Worm (Caenorhabditis elegans) whole organism, L3 larva: ENCODE measurements around the gene nspf-3.
"Not testable (repeated sequence)": the region's sequence is repeated elsewhere in the genome, so short reads cannot be mapped to it uniquely, and the experiment has no call there.

Source experiments
- R02D3.7 ChIP-seq: fragments of 150-350 bp; optimal IDR thresholded peaks from 2 replicates; lab custom pipeline; 2014; ENCODE audit warnings: missing biosample characterization, missing genetic modification characterization
- ZK546.5 ChIP-seq: sonication (generic microtip); optimal IDR thresholded peaks from 2 replicates; lab custom pipeline; 2017; ENCODE audit warnings: missing biosample characterization, missing genetic modification characterization
- aly-2 ChIP-seq: fragments of 150-350 bp; optimal IDR thresholded peaks from 2 replicates; lab custom pipeline; 2014; ENCODE audit warnings: missing biosample characterization, missing genetic modification characterization
- ama-1 ChIP-seq: fragments of 150-350 bp; optimal IDR thresholded peaks from 2 replicates; lab custom pipeline; 2018
- elt-2 ChIP-seq: sonication (generic microtip); optimal IDR thresholded peaks from 2 replicates; lab custom pipeline; 2016; ENCODE audit warnings: missing genetic modification reagents, mild to moderate bottlenecking, missing genetic modification characterization, missing compliant biosample characterization
- elt-3 ChIP-seq, 3 experiments: fragments of 150-350 bp in 1 of 3; sonication (generic microtip) in 2 of 3; optimal IDR thresholded peaks; 2 replicates in 2 of 3; 4 replicates in 1 of 3; lab custom pipeline; 2014 to 2017; ENCODE audit warnings: missing biosample characterization in 3 of 3, missing genetic modification characterization in 3 of 3
- mml-1 ChIP-seq: fragments of 150-350 bp; sonication (generic microtip); optimal IDR thresholded peaks from 3 replicates; lab custom pipeline; 2014; ENCODE audit warnings: missing biosample characterization, missing genetic modification characterization
- nhr-11 ChIP-seq: fragments of 150-350 bp; optimal IDR thresholded peaks from 2 replicates; lab custom pipeline; 2014; ENCODE audit warnings: missing biosample characterization, missing genetic modification characterization
- nhr-237 ChIP-seq: fragments of 150-350 bp; optimal IDR thresholded peaks from 2 replicates; lab custom pipeline; 2014; ENCODE audit warnings: missing biosample characterization, missing genetic modification characterization
- nhr-25 ChIP-seq: sonication (generic microtip); optimal IDR thresholded peaks from 2 replicates; lab custom pipeline; 2017; ENCODE audit warnings: missing biosample characterization, missing genetic modification characterization
- pqm-1 ChIP-seq: fragments of 150-350 bp; optimal IDR thresholded peaks from 2 replicates; lab custom pipeline; 2017; ENCODE audit warnings: missing biosample characterization, missing genetic modification characterization, inconsistent platforms
- snpc-4 ChIP-seq: fragments of 150-350 bp; optimal IDR thresholded peaks from 2 replicates; lab custom pipeline; 2014; ENCODE audit warnings: missing biosample characterization, missing genetic modification characterization
- unc-39 ChIP-seq: sonication (generic microtip); optimal IDR thresholded peaks from 4 replicates; lab custom pipeline; 2017; ENCODE audit warnings: missing biosample characterization, missing genetic modification characterization
- ztf-11 ChIP-seq: fragments of 150-350 bp; optimal IDR thresholded peaks from 2 replicates; lab custom pipeline; 2014; ENCODE audit warnings: missing biosample characterization, missing genetic modification characterization

DNA sequence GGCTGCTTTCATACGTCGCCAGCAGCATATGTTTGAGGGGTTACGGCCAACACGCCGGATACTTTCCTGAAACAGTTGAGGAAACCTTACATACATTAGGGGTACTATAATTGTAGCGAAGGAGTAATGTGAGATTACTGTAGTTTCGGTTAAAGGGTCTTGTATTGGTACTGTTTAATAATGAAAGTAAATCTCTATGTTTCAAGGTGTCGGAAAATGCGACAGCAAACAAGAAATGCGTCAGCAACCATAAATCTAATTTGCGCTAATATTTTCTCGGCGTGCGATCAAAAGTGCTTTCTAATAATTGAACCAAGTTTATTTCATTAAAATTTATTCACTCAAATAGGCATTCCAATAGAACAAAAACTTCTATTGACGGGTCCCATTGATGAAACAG, 17.7 kb downstream of the nspf-3 start, which contains the start of gene sri-57:
- not testable (repeated sequence) for TF ChIP-seq elt-2 (tag; lab: Kevin White, UChicago); ama-1 (lab: Kevin White, UChicago); pqm-1 (tag; lab: Kevin White, UChicago); ztf-11; R02D3.7 (tag; lab: Kevin White, UChicago); elt-3 (tag; optimal IDR thresholded peaks at IDR 0.05; lab: Kevin White, UChicago); nhr-25 (tag; lab: Kevin White, UChicago); snpc-4; ZK546.5 (tag; lab: Kevin White, UChicago); nhr-11 (tag; lab: Kevin White, UChicago); nhr-237 (tag; lab: Kevin White, UChicago); aly-2 (tag; lab: Kevin White, UChicago); unc-39; mml-1 (tag; lab: Kevin White, UChicago)
